Worm (Caenorhabditis elegans) whole organism, mixed stage, embryonic: ENCODE measurements around the gene ilcr-2.

Experiments
- M03D4.4 ChIP-seq: sonication (generic microtip); optimal IDR thresholded peaks from 2 replicates; lab custom pipeline; 2017; ENCODE audit warnings: mild to moderate bottlenecking, missing genetic modification characterization, missing compliant biosample characterization
- blmp-1 ChIP-seq: fragments of 150-350 bp; optimal IDR thresholded peaks from 2 replicates; lab custom pipeline; 2014; ENCODE audit warnings: missing biosample characterization, missing genetic modification characterization
- ceh-39 ChIP-seq: fragments of 150-350 bp; optimal IDR thresholded peaks from 2 replicates; lab custom pipeline; 2014; ENCODE audit warnings: missing biosample characterization, missing genetic modification characterization
- cnd-1 ChIP-seq: fragments of 200-800 bp; sonication (Bioruptor generic); optimal IDR thresholded peaks from 2 replicates; lab custom pipeline; 2018; ENCODE audit warnings: mild to moderate bottlenecking, missing genetic modification characterization, missing compliant biosample characterization
- drap-1 ChIP-seq: fragments of 200-800 bp; sonication (Bioruptor generic); optimal IDR thresholded peaks from 3 replicates; lab custom pipeline; 2018; ENCODE audit warnings: mild to moderate bottlenecking, missing genetic modification characterization, missing compliant biosample characterization
- elt-1 ChIP-seq: sonication (generic microtip); optimal IDR thresholded peaks from 2 replicates; lab custom pipeline; 2017; ENCODE audit warnings: missing genetic modification characterization, mild to moderate bottlenecking, missing compliant biosample characterization, antibody characterized with exemption, moderate library complexity, borderline replicate concordance; ENCODE audit not compliant: insufficient read depth
- elt-3 ChIP-seq: fragments of 150-350 bp; optimal IDR thresholded peaks from 2 replicates; lab custom pipeline; 2014; ENCODE audit warnings: missing biosample characterization, missing genetic modification characterization
- ham-2 ChIP-seq: fragments of 200-800 bp; sonication (Bioruptor generic); optimal IDR thresholded peaks from 2 replicates; lab custom pipeline; 2018; ENCODE audit warnings: mild to moderate bottlenecking, missing genetic modification characterization, missing compliant biosample characterization
- hlh-1 ChIP-seq: fragments of 150-350 bp; optimal IDR thresholded peaks from 2 replicates; lab custom pipeline; 2014; ENCODE audit warnings: missing biosample characterization, missing genetic modification reagents, missing genetic modification characterization
- lin-13 ChIP-seq: fragments of 150-350 bp; optimal IDR thresholded peaks from 2 replicates; lab custom pipeline; 2014; ENCODE audit warnings: missing biosample characterization, missing genetic modification characterization
- lin-32 ChIP-seq: fragments of 200-800 bp; sonication (Bioruptor generic); optimal IDR thresholded peaks from 2 replicates; lab custom pipeline; 2018; ENCODE audit warnings: mild to moderate bottlenecking, missing genetic modification characterization, missing compliant biosample characterization
- lsy-2 ChIP-seq: fragments of 150-350 bp; optimal IDR thresholded peaks from 2 replicates; lab custom pipeline; 2014; ENCODE audit warnings: missing biosample characterization, missing genetic modification characterization
- mep-1 ChIP-seq: fragments of 150-350 bp; optimal IDR thresholded peaks from 2 replicates; lab custom pipeline; 2017; ENCODE audit warnings: missing biosample characterization, missing genetic modification reagents, missing genetic modification characterization, inconsistent platforms
- nhr-12 ChIP-seq: fragments of 150-350 bp; optimal IDR thresholded peaks from 2 replicates; lab custom pipeline; 2014; ENCODE audit warnings: missing biosample characterization, missing genetic modification characterization
- nhr-2 ChIP-seq: fragments of 150-350 bp; optimal IDR thresholded peaks from 2 replicates; lab custom pipeline; 2014; ENCODE audit warnings: missing biosample characterization, missing genetic modification characterization
- nhr-28 ChIP-seq: fragments of 150-350 bp; optimal IDR thresholded peaks from 2 replicates; lab custom pipeline; 2014; ENCODE audit warnings: missing biosample characterization, missing genetic modification characterization
- nhr-76 ChIP-seq: sonication (generic microtip); optimal IDR thresholded peaks from 2 replicates; lab custom pipeline; 2017; ENCODE audit warnings: missing biosample characterization, missing genetic modification characterization
- pha-4 ChIP-seq: fragments of 150-350 bp; optimal IDR thresholded peaks from 2 replicates; lab custom pipeline; 2018; ENCODE audit warnings: missing biosample characterization, missing genetic modification reagents, missing genetic modification characterization
- sem-2 ChIP-seq: fragments of 200-800 bp; sonication (Bioruptor generic); optimal IDR thresholded peaks from 2 replicates; lab custom pipeline; 2018; ENCODE audit warnings: mild to moderate bottlenecking, missing genetic modification characterization, missing compliant biosample characterization
- snpc-4 ChIP-seq: fragments of 150-350 bp; optimal IDR thresholded peaks from 2 replicates; lab custom pipeline; 2014; ENCODE audit warnings: missing biosample characterization, missing genetic modification characterization
- sptf-1 ChIP-seq: sonication (generic microtip); optimal IDR thresholded peaks from 2 replicates; lab custom pipeline; 2017; ENCODE audit warnings: mild to moderate bottlenecking, missing genetic modification characterization, moderate library complexity, missing compliant biosample characterization
- tbx-8 ChIP-seq: fragments of 200-800 bp; sonication (Bioruptor generic); optimal IDR thresholded peaks from 2 replicates; lab custom pipeline; 2018; ENCODE audit warnings: mild to moderate bottlenecking, missing genetic modification characterization, moderate library complexity, missing compliant biosample characterization
- zip-8 ChIP-seq: fragments of 150-350 bp; optimal IDR thresholded peaks from 2 replicates; lab custom pipeline; 2014; ENCODE audit warnings: missing biosample characterization, missing genetic modification characterization
- ztf-11 ChIP-seq: fragments of 150-350 bp; optimal IDR thresholded peaks from 2 replicates; lab custom pipeline; 2014; ENCODE audit warnings: missing biosample characterization, missing genetic modification characterization

Gene ilcr-2

ce11 chrII:5518055-5518454 lies 43.0 kb downstream of the ilcr-2 start:
- TF ChIP-seq zip-8 (peak; percentile 96), ham-2 (no peak)
- TF ChIP-seq, all 35 proteins: peak for 1

DNA sequence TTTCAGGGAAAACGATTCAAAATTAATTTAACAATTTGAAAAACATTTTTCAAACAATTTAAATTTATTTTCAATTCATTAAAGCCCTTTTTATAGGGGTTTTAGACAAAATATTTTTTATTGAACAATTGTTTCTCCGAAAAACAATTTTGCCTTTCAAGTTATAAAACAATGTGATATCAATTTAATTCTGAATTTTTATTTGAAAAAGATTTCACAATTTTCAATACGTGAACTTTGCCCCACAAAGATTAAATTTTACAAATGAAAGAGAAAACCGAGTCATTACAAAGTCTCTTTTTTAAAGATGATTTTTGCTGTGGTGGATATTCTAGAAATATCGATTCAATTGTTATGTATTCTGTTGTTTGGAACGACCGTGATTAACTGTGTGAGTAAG lies 43.9 kb downstream of the ilcr-2 start, which contains the start of gene ZK177.2:
ZK177.2 (plus strand) TSS at position 301 of the 400 bp plus-strand sequence.
- TF ChIP-seq sptf-1 (tag; lab: Kevin White, UChicago) (no peak), tbx-8 (GFP tag; lab: Kevin White, UChicago) (no peak), lsy-2 (tag; lab: Kevin White, UChicago) (no peak), lin-13 (no peak), drap-1 (GFP tag; lab: Kevin White, UChicago) (no peak), nhr-76 (tag; lab: Kevin White, UChicago) (no peak), blmp-1 (no peak), nhr-2 (no peak), cnd-1 (tag; lab: Kevin White, UChicago) (no peak), ceh-39 (tag; lab: Kevin White, UChicago) (no peak), nhr-28 (tag; lab: Kevin White, UChicago) (no peak)

DNA sequence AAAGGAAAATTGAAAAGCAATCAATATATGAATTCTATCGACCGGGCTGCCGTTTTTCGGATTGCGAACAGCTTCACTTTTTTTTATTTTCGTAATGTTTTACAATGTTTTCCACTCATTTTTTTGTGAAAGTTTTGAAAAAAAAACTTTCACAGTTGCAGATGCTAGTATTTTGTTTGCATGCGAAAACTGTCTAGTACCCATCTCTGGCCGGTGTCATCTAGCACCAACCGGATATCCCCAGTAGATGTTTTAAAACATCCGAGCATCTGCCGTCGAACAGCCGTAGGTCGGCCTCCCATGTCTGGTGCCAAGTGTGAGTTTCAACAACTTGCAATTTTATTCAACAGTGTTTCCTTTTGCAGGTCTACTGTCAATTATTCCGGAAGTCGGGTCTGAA lies 46.4 kb downstream of the ilcr-2 start, which contains the start of gene ZK177.12:
ZK177.12 (plus strand) TSS at position 301 of the 400 bp plus-strand sequence.
- TF ChIP-seq ztf-11 (tag; lab: Kevin White, UChicago): no peak

DNA sequence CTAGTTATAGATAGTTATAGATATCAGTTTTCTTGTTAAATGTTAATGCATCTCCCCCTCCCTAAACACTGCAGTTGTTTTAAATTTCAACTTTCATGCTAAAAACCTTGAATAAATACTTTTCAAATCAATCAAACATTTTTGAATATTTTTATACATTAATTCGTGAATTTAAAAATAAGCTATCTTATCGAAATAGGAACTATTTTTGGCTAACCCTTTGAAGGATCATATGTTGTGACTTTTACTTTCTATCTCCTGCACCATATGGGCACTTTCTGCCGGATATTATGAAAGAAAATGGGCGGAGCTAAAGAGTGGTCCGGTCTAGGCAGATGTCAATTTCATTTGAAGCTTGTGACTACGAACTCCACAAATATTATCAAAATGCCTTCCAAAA lies 47.6 kb downstream of the ilcr-2 start, which contains the start of gene ZK177.11:
ZK177.11 (plus strand) TSS at position 301 of the 400 bp plus-strand sequence.
- TF ChIP-seq ham-2: no peak
- TF ChIP-seq cnd-1 (tag; lab: Kevin White, UChicago): no peak
- no peak for TF ChIP-seq hlh-1 (tag; lab: Kevin White, UChicago)
- TF ChIP-seq nhr-28 (tag; lab: Kevin White, UChicago): no peak
- no peak for TF ChIP-seq elt-1
- TF ChIP-seq, all 35 proteins: peak for 0

ce11 chrII:5525297-5525696 lies 50.3 kb downstream of the ilcr-2 start, which contains the start of gene tbx-35:
Gene tbx-35 (minus strand): TSS chrII:5525397.
- TF ChIP-seq zip-8 (no peak), hlh-1 (tag; lab: Kevin White, UChicago) (no peak), lin-32 (no peak), M03D4.4 (tag; lab: Kevin White, UChicago) (no peak), lsy-2 (tag; lab: Kevin White, UChicago) (no peak), sem-2 (no peak), drap-1 (GFP tag; lab: Kevin White, UChicago) (no peak), sptf-1 (tag; lab: Kevin White, UChicago) (no peak), mep-1 (tag; lab: Kevin White, UChicago) (no peak), nhr-12 (tag; lab: Kevin White, UChicago) (no peak), lin-13 (no peak), nhr-28 (tag; lab: Kevin White, UChicago) (no peak), nhr-76 (tag; lab: Kevin White, UChicago) (no peak), cnd-1 (tag; lab: Kevin White, UChicago) (no peak), elt-1 (no peak), pha-4 (no peak)
- TF ChIP-seq, all 35 proteins: peak for 0

DNA sequence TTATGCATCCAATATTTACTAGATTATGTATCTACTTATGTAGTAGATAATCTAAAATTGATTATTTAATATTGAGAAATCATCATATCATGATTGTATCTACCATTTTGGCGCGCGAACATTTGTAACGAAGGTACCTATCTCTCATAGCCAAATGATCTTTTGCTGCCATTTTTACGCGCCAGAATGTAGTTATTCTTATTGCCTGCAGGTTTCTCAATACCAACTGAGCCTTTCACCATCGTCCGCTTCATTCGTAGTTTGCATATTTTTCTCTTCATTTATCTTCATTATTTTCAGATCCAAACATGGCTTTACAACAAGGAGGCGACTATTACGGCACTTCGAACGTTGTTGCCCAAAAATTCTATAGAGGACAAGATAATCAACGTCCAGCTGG lies 52.8 kb downstream of the ilcr-2 start, which contains the start of gene ZK177.1:
ZK177.1 (plus strand) TSS at position 301 of the 400 bp plus-strand sequence.
- TF ChIP-seq nhr-76 (tag; lab: Kevin White, UChicago) (no peak), drap-1 (GFP tag; lab: Kevin White, UChicago) (no peak), ztf-11 (tag; lab: Kevin White, UChicago) (no peak), blmp-1 (no peak), ham-2 (no peak), hlh-1 (tag; lab: Kevin White, UChicago) (no peak), nhr-28 (tag; lab: Kevin White, UChicago) (no peak), elt-3 (tag; lab: Kevin White, UChicago) (no peak), snpc-4 (tag; lab: Kevin White, UChicago) (no peak), M03D4.4 (tag; lab: Kevin White, UChicago) (no peak), nhr-12 (tag; lab: Kevin White, UChicago) (no peak)
- TF ChIP-seq, all 35 proteins: peak for 0
